Worm (Caenorhabditis elegans) whole organism, L3 larva: ENCODE results near the gene F59E12.17.

Source experiments
- aly-2 ChIP-seq: fragments of 150-350 bp; optimal IDR thresholded peaks from 2 replicates; lab custom pipeline; 2014; ENCODE audit warnings: missing biosample characterization, missing genetic modification characterization
- nhr-23 ChIP-seq: fragments of 150-350 bp; optimal IDR thresholded peaks from 2 replicates; lab custom pipeline; 2014; ENCODE audit warnings: missing biosample characterization, missing genetic modification reagents, missing genetic modification characterization
- nhr-237 ChIP-seq: fragments of 150-350 bp; optimal IDR thresholded peaks from 2 replicates; lab custom pipeline; 2014; ENCODE audit warnings: missing biosample characterization, missing genetic modification characterization
- tbx-2 ChIP-seq: sonication (generic microtip); optimal IDR thresholded peaks from 2 replicates; lab custom pipeline; 2016; ENCODE audit warnings: mild to moderate bottlenecking, missing genetic modification characterization, missing compliant biosample characterization
- ztf-11 ChIP-seq: fragments of 150-350 bp; optimal IDR thresholded peaks from 2 replicates; lab custom pipeline; 2014; ENCODE audit warnings: missing biosample characterization, missing genetic modification characterization

ce11 chrII:5663180-5663791 lies 14.0 kb upstream of the F59E12.17 start:
- no peak for TF ChIP-seq ztf-11 (tag; lab: Kevin White, UChicago)
- no peak for TF ChIP-seq nhr-23
- no peak for TF ChIP-seq nhr-237 (tag; lab: Kevin White, UChicago)
- no peak for TF ChIP-seq tbx-2 (tag; lab: Kevin White, UChicago)
- no peak for TF ChIP-seq aly-2 (tag; lab: Kevin White, UChicago)
